Worm (Caenorhabditis elegans): ENCODE results near the gene chpf-2.

DNA sequence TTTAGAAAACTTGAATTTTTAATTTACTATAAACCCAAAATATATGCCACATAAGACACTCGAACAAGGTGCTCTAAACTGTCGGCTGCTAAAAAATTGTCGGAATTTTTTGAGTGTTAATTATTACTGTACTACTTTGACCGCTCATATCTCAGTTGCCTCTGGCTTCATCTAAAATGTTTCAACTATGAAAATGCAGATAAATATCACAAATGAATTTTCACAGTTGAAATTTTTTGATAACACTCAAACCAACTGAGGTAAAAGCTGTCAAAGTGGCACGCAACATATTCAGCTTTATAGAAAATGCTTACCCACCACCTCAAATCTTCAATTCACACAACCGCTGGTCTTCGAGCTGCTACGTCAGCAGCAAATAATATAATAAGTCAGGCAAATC lies 49.6 kb upstream of the chpf-2 start, which contains the start of gene acs-21:
- TF ChIP-seq ama-1 (optimal IDR thresholded peaks at IDR 0.05) (no peak), ama-1 (GFP tag; optimal IDR thresholded peaks at IDR 0.05) (no peak), mcd-1 (GFP tag; IDR thresholded peaks at IDR 0.05) (no peak), ztf-22 (GFP tag; optimal IDR thresholded peaks at IDR 0.05) (no peak), C06A6.2 (GFP tag; conservative IDR thresholded peaks at IDR 0.05) (no peak), ceh-79 (tag; optimal IDR thresholded peaks at IDR 0.05) (no peak)
